Worm (Caenorhabditis elegans) whole organism, L2 larva: ENCODE data around the gene srz-100.

ENCODE experiments used
- C34F6.9 ChIP-seq: fragments of 150-350 bp; optimal IDR thresholded peaks from 2 replicates; lab custom pipeline; 2014; ENCODE audit warnings: missing biosample characterization, missing genetic modification characterization
- F13H6.1 ChIP-seq: sonication (generic microtip); optimal IDR thresholded peaks from 2 replicates; lab custom pipeline; 2016; ENCODE audit warnings: missing genetic modification characterization, missing compliant biosample characterization
- R02D3.7 ChIP-seq: fragments of 150-350 bp; optimal IDR thresholded peaks from 2 replicates; lab custom pipeline; 2014; ENCODE audit warnings: missing biosample characterization, missing genetic modification characterization
- Y55F3AM.14 ChIP-seq: fragments of 200-800 bp; sonication (Bioruptor generic); optimal IDR thresholded peaks from 2 replicates; lab custom pipeline; 2018; ENCODE audit warnings: mild to moderate bottlenecking, missing genetic modification characterization, missing compliant biosample characterization
- ZK546.5 ChIP-seq: sonication (generic microtip); optimal IDR thresholded peaks from 2 replicates; lab custom pipeline; 2017; ENCODE audit warnings: missing biosample characterization, missing genetic modification characterization
- aly-2 ChIP-seq: fragments of 150-350 bp; optimal IDR thresholded peaks from 2 replicates; lab custom pipeline; 2014; ENCODE audit warnings: missing biosample characterization, missing genetic modification characterization
- ceh-82 ChIP-seq: fragments of 150-350 bp; optimal IDR thresholded peaks from 2 replicates; lab custom pipeline; 2014; ENCODE audit warnings: missing biosample characterization, missing genetic modification characterization
- egl-27 ChIP-seq: sonication (generic microtip); optimal IDR thresholded peaks from 3 replicates; lab custom pipeline; 2017; ENCODE audit warnings: missing biosample characterization, missing genetic modification reagents, missing genetic modification characterization
- elt-1 ChIP-seq: fragments of 150-350 bp; optimal IDR thresholded peaks from 2 replicates; lab custom pipeline; 2014; ENCODE audit warnings: missing biosample characterization, missing genetic modification characterization
- fos-1 ChIP-seq: fragments of 150-350 bp; optimal IDR thresholded peaks from 2 replicates; lab custom pipeline; 2014; ENCODE audit warnings: missing biosample characterization, missing genetic modification characterization
- gmeb-1 ChIP-seq: fragments of 150-350 bp; optimal IDR thresholded peaks from 2 replicates; lab custom pipeline; 2014; ENCODE audit warnings: missing biosample characterization, missing genetic modification characterization
- lin-13 ChIP-seq: fragments of 150-350 bp; optimal IDR thresholded peaks from 2 replicates; lab custom pipeline; 2014; ENCODE audit warnings: missing biosample characterization, missing genetic modification reagents, missing genetic modification characterization
- lin-39 ChIP-seq: fragments of 150-350 bp; optimal IDR thresholded peaks from 2 replicates; lab custom pipeline; 2014; ENCODE audit warnings: missing biosample characterization, missing genetic modification reagents, missing genetic modification characterization
- lsy-2 ChIP-seq, 2 experiments: fragments of 150-350 bp in 1 of 2; sonication (generic microtip) in 1 of 2; optimal IDR thresholded peaks; 2 replicates each; lab custom pipeline; 2014 to 2017; ENCODE audit warnings: missing biosample characterization in 2 of 2, missing genetic modification characterization in 2 of 2
- mab-5 ChIP-seq: fragments of 150-350 bp; optimal IDR thresholded peaks from 2 replicates; lab custom pipeline; 2014; ENCODE audit warnings: missing biosample characterization, missing genetic modification characterization
- mbf-1 ChIP-seq: sonication (generic microtip); optimal IDR thresholded peaks from 2 replicates; lab custom pipeline; 2017; ENCODE audit warnings: missing biosample characterization, missing genetic modification characterization
- nhr-10 ChIP-seq: sonication (generic microtip); optimal IDR thresholded peaks from 2 replicates; lab custom pipeline; 2017; ENCODE audit warnings: missing biosample characterization, missing genetic modification characterization
- nhr-12 ChIP-seq: fragments of 150-350 bp; optimal IDR thresholded peaks from 2 replicates; lab custom pipeline; 2014; ENCODE audit warnings: missing biosample characterization, missing genetic modification characterization
- nhr-129 ChIP-seq: fragments of 150-350 bp; optimal IDR thresholded peaks from 2 replicates; lab custom pipeline; 2014; ENCODE audit warnings: missing biosample characterization, missing genetic modification characterization
- nhr-23 ChIP-seq: fragments of 150-350 bp; optimal IDR thresholded peaks from 2 replicates; lab custom pipeline; 2014; ENCODE audit warnings: missing biosample characterization, missing genetic modification reagents, missing genetic modification characterization
- nhr-25 ChIP-seq: fragments of 150-350 bp; sonication (generic microtip); optimal IDR thresholded peaks from 3 replicates; lab custom pipeline; 2014; ENCODE audit warnings: missing biosample characterization, missing genetic modification characterization
- nhr-6 ChIP-seq: fragments of 150-350 bp; optimal IDR thresholded peaks from 2 replicates; lab custom pipeline; 2014; ENCODE audit warnings: missing biosample characterization, missing genetic modification characterization
- nhr-77 ChIP-seq: fragments of 150-350 bp; optimal IDR thresholded peaks from 2 replicates; lab custom pipeline; 2014; ENCODE audit warnings: missing biosample characterization, missing genetic modification characterization
- peb-1 ChIP-seq: fragments of 150-350 bp; optimal IDR thresholded peaks from 2 replicates; lab custom pipeline; 2014; ENCODE audit warnings: missing biosample characterization, missing genetic modification characterization
- sem-4 ChIP-seq: fragments of 150-350 bp; optimal IDR thresholded peaks from 2 replicates; lab custom pipeline; 2014; ENCODE audit warnings: missing biosample characterization, missing genetic modification reagents, missing genetic modification characterization
- skn-1 ChIP-seq: sonication (generic microtip); optimal IDR thresholded peaks from 2 replicates; lab custom pipeline; 2017; ENCODE audit warnings: missing biosample characterization, missing genetic modification characterization
- sma-3 ChIP-seq: sonication (generic microtip); optimal IDR thresholded peaks from 2 replicates; lab custom pipeline; 2016; ENCODE audit warnings: missing genetic modification reagents, missing genetic modification characterization, missing compliant biosample characterization
- sma-9 ChIP-seq, 2 experiments: fragments of 150-350 bp in 1 of 2; sonication (generic microtip) in 1 of 2; optimal IDR thresholded peaks; 2 replicates each; lab custom pipeline; 2014 to 2016; ENCODE audit warnings: missing genetic modification characterization in 2 of 2, mild to moderate bottlenecking in 1 of 2, missing biosample characterization in 1 of 2, missing compliant biosample characterization in 1 of 2, missing genetic modification reagents in 1 of 2, moderate library complexity in 1 of 2
- snpc-4 ChIP-seq: fragments of 150-350 bp; optimal IDR thresholded peaks from 2 replicates; lab custom pipeline; 2014; ENCODE audit warnings: missing biosample characterization, missing genetic modification characterization
- unc-39 ChIP-seq: fragments of 150-350 bp; optimal IDR thresholded peaks from 2 replicates; lab custom pipeline; 2014; ENCODE audit warnings: missing biosample characterization, missing genetic modification characterization
- zag-1 ChIP-seq: fragments of 150-350 bp; optimal IDR thresholded peaks from 2 replicates; lab custom pipeline; 2014; ENCODE audit warnings: missing biosample characterization, missing genetic modification characterization
- ztf-1 ChIP-seq: fragments of 200-800 bp; sonication (Bioruptor generic); conservative IDR thresholded peaks from 2 replicates; pipeline ENCODE4 v1.3.6; 2022; ENCODE audit warnings: missing genetic modification characterization, missing compliant biosample characterization

Gene srz-100

DNA sequence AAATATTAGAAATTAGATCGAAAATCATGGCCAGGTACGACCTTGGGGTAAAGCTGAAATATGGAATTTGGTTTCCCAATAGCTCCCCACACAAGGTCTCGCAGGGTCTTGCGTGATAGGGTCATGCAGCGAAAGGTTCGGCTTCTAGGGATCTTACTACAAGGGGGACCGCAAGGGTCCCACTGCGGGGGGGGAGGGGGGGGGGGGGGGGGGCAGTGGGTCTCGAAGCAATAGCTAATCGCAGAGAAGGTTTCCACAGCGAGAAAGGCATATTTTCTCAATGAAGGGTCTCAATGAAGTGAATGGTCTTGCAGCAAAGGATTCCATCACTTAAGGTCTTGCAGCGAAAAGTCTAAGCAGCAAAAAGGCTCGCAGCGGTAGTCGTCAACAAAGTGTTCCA is 38.7 kb upstream of the srz-100 start:
- no peak for TF ChIP-seq mab-5 (tag; lab: Kevin White, UChicago)
- no peak for TF ChIP-seq unc-39 (tag; lab: Kevin White, UChicago)
- no peak for TF ChIP-seq elt-1 (tag; lab: Kevin White, UChicago)
- TF ChIP-seq nhr-77 (tag; lab: Kevin White, UChicago) = no peak
- TF ChIP-seq mbf-1 (tag; lab: Kevin White, UChicago) = no peak
- no peak for TF ChIP-seq peb-1 (tag; lab: Kevin White, UChicago)
- no peak for TF ChIP-seq nhr-129
- no peak for TF ChIP-seq Y55F3AM.14 (GFP tag; lab: Kevin White, UChicago)
- TF ChIP-seq ZK546.5 (tag; lab: Kevin White, UChicago) = no peak
- no peak for TF ChIP-seq R02D3.7 (tag; lab: Kevin White, UChicago)
- TF ChIP-seq egl-27 (tag; lab: Kevin White, UChicago) = no peak
- no peak for TF ChIP-seq ceh-82
- TF ChIP-seq ztf-1 (GFP tag; lab: Robert Waterston, UW) = no peak

DNA sequence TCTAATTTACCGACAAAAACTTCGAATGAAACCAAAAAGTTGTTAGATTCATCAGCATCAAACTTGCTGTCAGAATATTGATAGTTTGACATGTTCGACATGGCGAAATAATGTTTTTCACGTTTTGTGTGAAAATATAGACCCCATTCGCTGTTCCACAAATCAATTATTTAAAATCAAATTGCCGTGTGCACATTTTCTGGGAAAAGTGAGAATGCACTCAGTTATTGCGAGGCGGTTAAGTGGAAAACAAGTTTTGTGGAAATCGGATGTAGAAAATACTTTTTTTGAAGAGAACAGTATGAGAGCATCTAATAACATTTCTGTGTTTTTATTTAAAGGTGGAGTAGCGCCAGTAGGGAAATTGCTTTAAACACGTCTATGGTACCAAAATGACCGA is 38.0 kb upstream of the srz-100 start, which contains the start of gene srw-42:
TSS of gene srw-42 (minus strand) at position 101 of the 400 bp plus-strand sequence.
- TF ChIP-seq lsy-2 (tag; optimal IDR thresholded peaks at IDR 0.05; lab: Kevin White, UChicago) (no peak), nhr-6 (tag; lab: Kevin White, UChicago) (no peak), F13H6.1 (tag; lab: Kevin White, UChicago) (no peak), R02D3.7 (tag; lab: Kevin White, UChicago) (no peak), sma-3 (GFP tag; lab: Kevin White, UChicago) (no peak), ZK546.5 (tag; lab: Kevin White, UChicago) (no peak), unc-39 (tag; lab: Kevin White, UChicago) (no peak)

DNA sequence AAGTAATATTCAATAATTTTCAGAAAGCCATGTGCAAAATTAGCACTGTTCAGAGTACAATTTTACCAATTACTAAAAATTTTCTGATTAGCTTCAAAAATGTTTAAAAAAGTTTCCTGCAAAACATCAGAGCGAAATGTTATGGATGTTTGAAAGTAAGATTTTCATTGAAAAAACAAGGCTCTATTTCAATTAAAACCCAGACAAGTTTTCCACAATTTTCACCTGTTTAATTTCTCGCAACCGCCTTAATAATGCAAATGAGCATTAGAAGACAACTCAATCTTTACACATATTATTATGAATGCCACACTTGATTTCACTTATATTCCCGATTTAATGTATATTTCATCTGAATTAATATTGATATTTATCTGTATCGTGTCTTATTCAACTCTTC is 37.2 kb upstream of the srz-100 start, which contains the start of gene srz-101:
TSS of gene srz-101 (plus strand) at position 301 of the 400 bp plus-strand sequence.
- TF ChIP-seq sma-3 (GFP tag; lab: Kevin White, UChicago) = no peak
- no peak for TF ChIP-seq nhr-6 (tag; lab: Kevin White, UChicago)
- TF ChIP-seq zag-1 (tag; lab: Kevin White, UChicago) = no peak
- no peak for TF ChIP-seq nhr-77 (tag; lab: Kevin White, UChicago)
- TF ChIP-seq R02D3.7 (tag; lab: Kevin White, UChicago) = no peak
- no peak for TF ChIP-seq gmeb-1
- TF ChIP-seq nhr-10 (tag; lab: Kevin White, UChicago) = no peak
- TF ChIP-seq lin-13 (GFP tag; lab: Kevin White, UChicago) = no peak
- TF ChIP-seq Y55F3AM.14 (GFP tag; lab: Kevin White, UChicago) = no peak
- TF ChIP-seq ztf-1 (GFP tag; lab: Robert Waterston, UW) = no peak
- TF ChIP-seq lsy-2 (tag; optimal IDR thresholded peaks at IDR 0.05; lab: Kevin White, UChicago) = no peak

ce11 chrV:16695499-16695898 is 36.2 kb upstream of the srz-100 start:
- TF ChIP-seq F13H6.1 (tag; lab: Kevin White, UChicago) (no peak), nhr-12 (tag; lab: Kevin White, UChicago) (no peak), skn-1 (tag; lab: Kevin White, UChicago) (no peak), C34F6.9 (tag; lab: Kevin White, UChicago) (no peak), unc-39 (tag; lab: Kevin White, UChicago) (no peak), zag-1 (tag; lab: Kevin White, UChicago) (no peak), sem-4 (tag; lab: Kevin White, UChicago) (no peak)

ce11 chrV:16697178-16697577 is 34.5 kb upstream of the srz-100 start, which contains the start of gene srw-41:
Gene srw-41 (plus strand): TSS chrV:16697478.
- TF ChIP-seq peb-1 (tag; lab: Kevin White, UChicago) = no peak
- no peak for TF ChIP-seq mbf-1 (tag; lab: Kevin White, UChicago)
- TF ChIP-seq gmeb-1 = no peak
- TF ChIP-seq nhr-23 (tag; lab: Kevin White, UChicago) = no peak
- TF ChIP-seq snpc-4 (tag; lab: Kevin White, UChicago) = no peak
- no peak for TF ChIP-seq nhr-77 (tag; lab: Kevin White, UChicago)
- no peak for TF ChIP-seq fos-1 (tag; lab: Kevin White, UChicago)
- TF ChIP-seq nhr-25 = no peak
- TF ChIP-seq F13H6.1 (tag; lab: Kevin White, UChicago) = no peak
- no peak for TF ChIP-seq ztf-1 (GFP tag; lab: Robert Waterston, UW)
- no peak for TF ChIP-seq aly-2
- TF ChIP-seq Y55F3AM.14 (GFP tag; lab: Kevin White, UChicago) = no peak
- no peak for TF ChIP-seq egl-27 (tag; lab: Kevin White, UChicago)
- no peak for TF ChIP-seq nhr-12 (tag; lab: Kevin White, UChicago)
- no peak for TF ChIP-seq ceh-82
- TF ChIP-seq sma-9 (GFP tag; optimal IDR thresholded peaks at IDR 0.05; lab: Kevin White, UChicago) = no peak
- no peak for TF ChIP-seq sma-9 (tag; optimal IDR thresholded peaks at IDR 0.05; lab: Kevin White, UChicago)
- TF ChIP-seq lin-39 (tag; lab: Kevin White, UChicago) = no peak
- no peak for TF ChIP-seq R02D3.7 (tag; lab: Kevin White, UChicago)
